Fruit fly (Drosophila melanogaster) whole organism, prepupa: ENCODE measurements around the gene CG42525.

Source experiments
- Blimp-1 ChIP-seq: fragments of 200-800 bp; sonication (Bioruptor generic); optimal IDR thresholded peaks from 3 replicates; lab custom pipeline; 2017; ENCODE audit warnings: missing biosample characterization, missing genetic modification characterization, mild to moderate bottlenecking, moderate library complexity, missing genetic modification reagents
- CG10669 ChIP-seq: fragments of 200-800 bp; sonication (Bioruptor generic); optimal IDR thresholded peaks from 3 replicates; lab custom pipeline; 2018; ENCODE audit warnings: missing biosample characterization, mild to moderate bottlenecking, missing genetic modification characterization, moderate library complexity
- CG11294 ChIP-seq: fragments of 200-800 bp; sonication (Bioruptor generic); IDR thresholded peaks from 2 replicates; pipeline ENCODE4 v1.3.6; 2022; ENCODE audit warnings: missing biosample characterization, missing genetic modification characterization
- CG11762 ChIP-seq: fragments of 200-800 bp; sonication (Bioruptor generic); optimal IDR thresholded peaks from 3 replicates; lab custom pipeline; 2016; ENCODE audit warnings: missing biosample characterization, missing genetic modification characterization; ENCODE audit not compliant: insufficient read depth
- CG11902 ChIP-seq: fragments of 200-800 bp; sonication (Bioruptor generic); optimal IDR thresholded peaks from 3 replicates; lab custom pipeline; 2016; ENCODE audit warnings: missing biosample characterization, missing genetic modification characterization
- CG15336 ChIP-seq: fragments of 200-800 bp; sonication (Bioruptor generic); IDR thresholded peaks from 2 replicates; pipeline ENCODE4 v1.3.6; 2022; ENCODE audit warnings: missing biosample characterization, missing genetic modification characterization
- CG1621 ChIP-seq: fragments of 200-800 bp; sonication (Bioruptor generic); optimal IDR thresholded peaks from 3 replicates; lab custom pipeline; 2018; ENCODE audit warnings: missing biosample characterization, mild to moderate bottlenecking, missing genetic modification characterization
- CG16779 ChIP-seq: fragments of 200-800 bp; sonication (Bioruptor generic); optimal IDR thresholded peaks from 3 replicates; lab custom pipeline; 2017; ENCODE audit warnings: missing biosample characterization, mild to moderate bottlenecking, missing genetic modification characterization
- CG31627 ChIP-seq: fragments of 200-800 bp; sonication (Bioruptor generic); optimal IDR thresholded peaks from 3 replicates; lab custom pipeline; 2016; ENCODE audit warnings: missing biosample characterization, missing genetic modification characterization
- CG32006 ChIP-seq: fragments of 200-800 bp; sonication (Bioruptor generic); optimal IDR thresholded peaks from 3 replicates; lab custom pipeline; 2017; ENCODE audit warnings: missing biosample characterization, mild to moderate bottlenecking, missing genetic modification characterization
- CG34406 ChIP-seq: fragments of 200-800 bp; sonication (Bioruptor generic); optimal IDR thresholded peaks from 3 replicates; lab custom pipeline; 2016; ENCODE audit warnings: missing biosample characterization, missing genetic modification characterization
- CG3919 ChIP-seq: fragments of 200-800 bp; sonication (Bioruptor generic); optimal IDR thresholded peaks from 3 replicates; lab custom pipeline; 2016; ENCODE audit warnings: missing biosample characterization, missing genetic modification characterization
- CG6163 ChIP-seq: fragments of 200-800 bp; sonication (Bioruptor generic); IDR thresholded peaks from 3 replicates; pipeline ENCODE4 v1.3.6; 2022; ENCODE audit warnings: missing biosample characterization, missing genetic modification characterization
- CG6276 ChIP-seq: fragments of 200-800 bp; sonication (Bioruptor generic); optimal IDR thresholded peaks from 2 replicates; lab custom pipeline; 2017; ENCODE audit warnings: missing biosample characterization, mild to moderate bottlenecking, missing genetic modification characterization
- CG6792 ChIP-seq: fragments of 200-800 bp; sonication (Bioruptor generic); optimal IDR thresholded peaks from 3 replicates; lab custom pipeline; 2016; ENCODE audit warnings: missing biosample characterization, missing genetic modification characterization
- CG6808 ChIP-seq: fragments of 200-800 bp; sonication (Bioruptor generic); optimal IDR thresholded peaks from 3 replicates; lab custom pipeline; 2017; ENCODE audit warnings: missing biosample characterization, missing genetic modification characterization, mild to moderate bottlenecking, moderate library complexity, missing genetic modification reagents
- CG6854 ChIP-seq: fragments of 200-800 bp; sonication (Bioruptor generic); optimal IDR thresholded peaks from 2 replicates; lab custom pipeline; 2017; ENCODE audit warnings: missing biosample characterization, mild to moderate bottlenecking, missing genetic modification characterization
- CG7368 ChIP-seq: fragments of 200-800 bp; sonication (Bioruptor generic); optimal IDR thresholded peaks from 3 replicates; lab custom pipeline; 2016; ENCODE audit warnings: missing biosample characterization, missing genetic modification characterization
- CG8119 ChIP-seq: fragments of 200-800 bp; sonication (Bioruptor generic); IDR thresholded peaks from 3 replicates; pipeline ENCODE4 v1.3.6; 2022; ENCODE audit warnings: missing biosample characterization, missing genetic modification characterization
- CG8319 ChIP-seq: fragments of 200-800 bp; sonication (Bioruptor generic); optimal IDR thresholded peaks from 3 replicates; lab custom pipeline; 2016; ENCODE audit warnings: missing biosample characterization, missing genetic modification characterization
- CG8632 ChIP-seq: fragments of 200-800 bp; sonication (Bioruptor generic); optimal IDR thresholded peaks from 3 replicates; lab custom pipeline; 2016; ENCODE audit warnings: missing biosample characterization, missing genetic modification characterization
- CG9139 ChIP-seq: fragments of 200-800 bp; sonication (Bioruptor generic); optimal IDR thresholded peaks from 3 replicates; lab custom pipeline; 2017; ENCODE audit warnings: missing biosample characterization, mild to moderate bottlenecking, missing genetic modification characterization
- Eip75B ChIP-seq: fragments of 200-800 bp; sonication (Bioruptor generic); optimal IDR thresholded peaks from 3 replicates; lab custom pipeline; 2016; ENCODE audit warnings: missing biosample characterization, missing genetic modification characterization
- Eip93F ChIP-seq: fragments of 200-800 bp; sonication (Bioruptor generic); optimal IDR thresholded peaks from 2 replicates; lab custom pipeline; 2016; ENCODE audit warnings: missing biosample characterization, mild to moderate bottlenecking, missing genetic modification characterization
- Ets21C ChIP-seq: fragments of 200-800 bp; sonication (Bioruptor generic); optimal IDR thresholded peaks from 3 replicates; lab custom pipeline; 2016; ENCODE audit warnings: missing biosample characterization, missing genetic modification characterization
- Gug ChIP-seq: fragments of 200-800 bp; sonication (Bioruptor generic); IDR thresholded peaks from 2 replicates; pipeline ENCODE4 v1.3.6; 2022; ENCODE audit warnings: missing biosample characterization, missing genetic modification characterization
- Hr38 ChIP-seq: sonication (Bioruptor generic); optimal IDR thresholded peaks from 2 replicates; lab custom pipeline; 2016; ENCODE audit warnings: missing biosample characterization, missing genetic modification characterization
- Hr39 ChIP-seq: fragments of 200-800 bp; sonication (Bioruptor generic); optimal IDR thresholded peaks from 2 replicates; lab custom pipeline; 2016; ENCODE audit warnings: missing biosample characterization, missing genetic modification characterization
- Hr4 ChIP-seq: fragments of 200-800 bp; sonication (Bioruptor generic); optimal IDR thresholded peaks from 3 replicates; lab custom pipeline; 2016; ENCODE audit warnings: missing biosample characterization, missing genetic modification characterization
- Lpt ChIP-seq: fragments of 200-800 bp; sonication (Bioruptor generic); optimal IDR thresholded peaks from 3 replicates; lab custom pipeline; 2016; ENCODE audit warnings: missing biosample characterization, missing genetic modification characterization
- Met ChIP-seq: fragments of 200-800 bp; sonication (Bioruptor generic); optimal IDR thresholded peaks from 3 replicates; lab custom pipeline; 2016; ENCODE audit warnings: missing biosample characterization, missing genetic modification characterization
- OdsH ChIP-seq: fragments of 200-800 bp; sonication (Bioruptor generic); optimal IDR thresholded peaks from 3 replicates; lab custom pipeline; 2016; ENCODE audit warnings: missing biosample characterization, missing genetic modification characterization
- Smox ChIP-seq: fragments of 200-800 bp; sonication (Bioruptor generic); optimal IDR thresholded peaks from 3 replicates; lab custom pipeline; 2016; ENCODE audit warnings: missing biosample characterization, missing genetic modification characterization
- Sox102F ChIP-seq: fragments of 200-800 bp; sonication (Bioruptor generic); optimal IDR thresholded peaks from 2 replicates; lab custom pipeline; 2016; ENCODE audit warnings: missing biosample characterization, mild to moderate bottlenecking, missing genetic modification characterization
- Sox14 ChIP-seq: fragments of 200-800 bp; sonication (Bioruptor generic); optimal IDR thresholded peaks from 3 replicates; lab custom pipeline; 2016; ENCODE audit warnings: missing biosample characterization, missing genetic modification characterization
- Sox15 ChIP-seq: fragments of 200-800 bp; sonication (Bioruptor generic); optimal IDR thresholded peaks from 3 replicates; lab custom pipeline; 2016; ENCODE audit warnings: missing biosample characterization, missing genetic modification characterization
- achi ChIP-seq: fragments of 200-800 bp; sonication (Bioruptor generic); optimal IDR thresholded peaks from 3 replicates; lab custom pipeline; 2016; ENCODE audit warnings: missing biosample characterization, missing genetic modification characterization
- acj6 ChIP-seq: fragments of 200-800 bp; sonication (Bioruptor generic); optimal IDR thresholded peaks from 3 replicates; lab custom pipeline; 2016; ENCODE audit warnings: missing biosample characterization, missing genetic modification characterization
- dac ChIP-seq: fragments of 200-800 bp; sonication (Bioruptor generic); optimal IDR thresholded peaks from 2 replicates; lab custom pipeline; 2017; ENCODE audit warnings: missing biosample characterization, mild to moderate bottlenecking, missing genetic modification characterization
- dsx ChIP-seq: fragments of 200-800 bp; optimal IDR thresholded peaks from 3 replicates; lab custom pipeline; 2019; ENCODE audit warnings: missing biosample characterization, mild to moderate bottlenecking, missing genetic modification characterization, moderate library complexity; ENCODE audit not compliant: poor library complexity, severe bottlenecking
- eg ChIP-seq: fragments of 200-800 bp; sonication (Bioruptor generic); IDR thresholded peaks from 3 replicates; pipeline ENCODE4 v1.3.6; 2022; ENCODE audit warnings: missing biosample characterization, missing genetic modification characterization
- esn ChIP-seq: fragments of 200-800 bp; sonication (Bioruptor generic); optimal IDR thresholded peaks from 2 replicates; lab custom pipeline; 2016; ENCODE audit warnings: missing biosample characterization, mild to moderate bottlenecking, missing genetic modification characterization, moderate library complexity
- fd59A ChIP-seq: fragments of 200-800 bp; sonication (Bioruptor generic); optimal IDR thresholded peaks from 2 replicates; lab custom pipeline; 2017; ENCODE audit warnings: missing biosample characterization, mild to moderate bottlenecking, missing genetic modification characterization, missing genetic modification reagents
- fd85E ChIP-seq: fragments of 200-800 bp; sonication (Bioruptor generic); optimal IDR thresholded peaks from 3 replicates; lab custom pipeline; 2016; ENCODE audit warnings: missing biosample characterization, missing genetic modification characterization
- fkh ChIP-seq: fragments of 200-800 bp; sonication (Bioruptor generic); optimal IDR thresholded peaks from 3 replicates; lab custom pipeline; 2017; ENCODE audit warnings: missing biosample characterization, mild to moderate bottlenecking, missing genetic modification characterization, moderate library complexity
- net ChIP-seq: fragments of 200-800 bp; sonication (Bioruptor generic); optimal IDR thresholded peaks from 3 replicates; lab custom pipeline; 2016; ENCODE audit warnings: missing biosample characterization, missing genetic modification characterization
- pdm3 ChIP-seq: fragments of 200-800 bp; sonication (Bioruptor generic); optimal IDR thresholded peaks from 3 replicates; lab custom pipeline; 2016; ENCODE audit warnings: missing biosample characterization, missing genetic modification characterization
- salr ChIP-seq, 2 experiments: fragments of 200-800 bp; sonication (Bioruptor generic); optimal IDR thresholded peaks; 3 replicates each; lab custom pipeline; 2016 to 2018; ENCODE audit warnings: missing biosample characterization in 2 of 2, missing genetic modification characterization in 2 of 2, mild to moderate bottlenecking in 1 of 2
- ss ChIP-seq, 2 experiments: fragments of 200-800 bp; sonication (Bioruptor generic); optimal IDR thresholded peaks; 2 replicates in 1 of 2; 3 replicates in 1 of 2; lab custom pipeline; 2017 to 2018; ENCODE audit warnings: mild to moderate bottlenecking in 2 of 2, missing biosample characterization in 2 of 2, missing genetic modification characterization in 2 of 2, moderate library complexity in 1 of 2
- svp ChIP-seq: fragments of 200-800 bp; sonication (Bioruptor generic); peaks from one replicate; lab custom pipeline; 2016; ENCODE audit warnings: missing biosample characterization, missing genetic modification characterization
- topi ChIP-seq: fragments of 200-800 bp; sonication (Bioruptor generic); optimal IDR thresholded peaks from 3 replicates; lab custom pipeline; 2016; ENCODE audit warnings: missing biosample characterization, missing genetic modification characterization
- vri ChIP-seq: fragments of 200-800 bp; sonication (Bioruptor generic); optimal IDR thresholded peaks from 3 replicates; lab custom pipeline; 2016; ENCODE audit warnings: missing biosample characterization, mild to moderate bottlenecking, missing genetic modification characterization

The CG42525 gene

dm6 chr3L:3179474-3179873 is 10.1 kb downstream of the CG42525 start:
- TF ChIP-seq acj6 (GFP tag; lab: Kevin White, UChicago) (peak; percentile 89), CG11902 (GFP tag; lab: Kevin White, UChicago) (peak; percentile 83), Smox (no peak), dsx (peak; percentile 94), Blimp-1 (GFP tag; lab: Kevin White, UChicago) (peak; percentile 76), Sox15 (peak; percentile 77), CG8319 (GFP tag; lab: Kevin White, UChicago) (peak; percentile 85), CG6792 (GFP tag; lab: Kevin White, UChicago) (peak; percentile 93), ss (GFP tag; optimal IDR thresholded peaks at IDR 0.05; lab: Kevin White, UChicago) (peak in 1 of 2 experiments; percentile 89), Gug (peak; percentile 86), CG8632 (GFP tag; lab: Kevin White, UChicago) (peak; percentile 90), fkh (GFP tag; lab: Kevin White, UChicago) (no peak), OdsH (GFP tag; lab: Kevin White, UChicago) (no peak), CG6276 (GFP tag; lab: Kevin White, UChicago) (no peak), CG32006 (GFP tag; lab: Kevin White, UChicago) (peak; percentile 85), CG9139 (GFP tag; lab: Kevin White, UChicago) (peak; percentile 86), CG16779 (peak; percentile 82), topi (GFP tag; lab: Kevin White, UChicago) (peak; percentile 94), fd85E (peak; percentile 67), pdm3 (peak; percentile 90), Hr39 (GFP tag; lab: Kevin White, UChicago) (peak; percentile 95), CG15336 (GFP tag; lab: Robert Waterston, UW) (peak; percentile 88), CG10669 (GFP tag; lab: Kevin White, UChicago) (peak; percentile 93), salr (GFP tag; optimal IDR thresholded peaks at IDR 0.05; lab: Kevin White, UChicago) (peak in 1 of 2 experiments; percentile 84), CG6163 (peak; percentile 96), CG34406 (GFP tag; lab: Kevin White, UChicago) (peak; percentile 89), Hr4 (GFP tag; lab: Kevin White, UChicago) (peak; percentile 75), Met (GFP tag; lab: Kevin White, UChicago) (peak; percentile 93), Eip93F (GFP tag; lab: Kevin White, UChicago) (peak; percentile 86), eg (peak; percentile 95), Ets21C (GFP tag; lab: Kevin White, UChicago) (peak; percentile 88), Lpt (GFP tag; lab: Kevin White, UChicago) (peak; percentile 76), CG7368 (GFP tag; lab: Kevin White, UChicago) (peak; percentile 88), Eip75B (GFP tag; lab: Kevin White, UChicago) (peak; percentile 96), vri (GFP tag; lab: Kevin White, UChicago) (no peak), dac (GFP tag; lab: Kevin White, UChicago) (peak; percentile 35), CG8119 (peak; percentile 84), net (GFP tag; lab: Kevin White, UChicago) (peak; percentile 87), Sox102F (GFP tag; lab: Kevin White, UChicago) (no peak), fd59A (GFP tag; lab: Kevin White, UChicago) (peak; percentile 85), CG11294 (peak; percentile 78), Sox14 (GFP tag; lab: Kevin White, UChicago) (peak; percentile 93), CG3919 (GFP tag; lab: Kevin White, UChicago) (peak; percentile 94), achi (GFP tag; lab: Kevin White, UChicago) (no peak), CG1621 (peak; percentile 92), svp (GFP tag; lab: Kevin White, UChicago) (no peak), CG6808 (GFP tag; lab: Kevin White, UChicago) (peak; percentile 91), CG6854 (GFP tag; lab: Kevin White, UChicago) (peak; percentile 89), CG11762 (GFP tag; lab: Kevin White, UChicago) (peak; percentile 83), CG31627 (GFP tag; lab: Kevin White, UChicago) (peak; percentile 91), esn (peak; percentile 94), Hr38 (GFP tag; lab: Kevin White, UChicago) (no peak)
